Worm (Caenorhabditis elegans) whole organism, early embryonic: ENCODE data around the gene ZC190.7.

ENCODE experiments used
- B0310.2 ChIP-seq: sonication (generic microtip); optimal IDR thresholded peaks from 2 replicates; lab custom pipeline; 2016; ENCODE audit warnings: mild to moderate bottlenecking, missing genetic modification characterization, missing compliant biosample characterization
- F13C5.2 ChIP-seq: sonication (generic microtip); optimal IDR thresholded peaks from 2 replicates; lab custom pipeline; 2017; ENCODE audit warnings: mild to moderate bottlenecking, missing genetic modification characterization, inconsistent platforms, missing compliant biosample characterization
- aly-1 ChIP-seq: sonication (generic microtip); optimal IDR thresholded peaks from 2 replicates; lab custom pipeline; 2016; ENCODE audit warnings: missing genetic modification characterization, missing compliant biosample characterization
- ama-1 ChIP-seq: fragments of 150-350 bp; optimal IDR thresholded peaks from 2 replicates; lab custom pipeline; 2014
- ceh-13 ChIP-seq: fragments of 200-800 bp; sonication (Bioruptor generic); optimal IDR thresholded peaks from 2 replicates; lab custom pipeline; 2018; ENCODE audit warnings: mild to moderate bottlenecking, missing genetic modification characterization, missing compliant biosample characterization
- ceh-36 ChIP-seq: sonication (generic microtip); optimal IDR thresholded peaks from 2 replicates; lab custom pipeline; 2016; ENCODE audit warnings: missing genetic modification characterization, inconsistent platforms, missing compliant biosample characterization
- ets-7 ChIP-seq: sonication (generic microtip); optimal IDR thresholded peaks from 2 replicates; lab custom pipeline; 2016; ENCODE audit warnings: missing genotype, missing genetic modification characterization, missing compliant biosample characterization
- flt-1 ChIP-seq: fragments of 200-800 bp; sonication (Bioruptor generic); IDR thresholded peaks from 2 replicates; pipeline ENCODE4 v1.3.6; 2022; ENCODE audit warnings: missing genetic modification characterization, missing compliant biosample characterization
- hmbx-1 ChIP-seq: sonication (generic microtip); optimal IDR thresholded peaks from 2 replicates; lab custom pipeline; 2016; ENCODE audit warnings: mild to moderate bottlenecking, missing genetic modification characterization, missing compliant biosample characterization
- hmg-4 ChIP-seq: fragments of 200-800 bp; sonication (Bioruptor generic); optimal IDR thresholded peaks from 2 replicates; lab custom pipeline; 2018; ENCODE audit warnings: mild to moderate bottlenecking, missing genetic modification characterization, missing compliant biosample characterization
- hnd-1 ChIP-seq: sonication (generic microtip); optimal IDR thresholded peaks from 2 replicates; lab custom pipeline; 2016; ENCODE audit warnings: missing genetic modification characterization, missing compliant biosample characterization
- pes-1 ChIP-seq: fragments of 200-800 bp; sonication (Bioruptor generic); IDR thresholded peaks from 2 replicates; pipeline ENCODE4 v1.3.6; 2022; ENCODE audit warnings: missing genetic modification reagents, missing genetic modification characterization, missing compliant biosample characterization
- scrt-1 ChIP-seq: fragments of 200-800 bp; sonication (Bioruptor generic); IDR thresholded peaks from 2 replicates; pipeline ENCODE4 v1.3.6; 2022; ENCODE audit warnings: missing genetic modification characterization, missing compliant biosample characterization
- sea-1 ChIP-seq: fragments of 200-800 bp; sonication (Bioruptor generic); conservative IDR thresholded peaks from 2 replicates; pipeline ENCODE4 v1.3.6; 2022; ENCODE audit warnings: missing genetic modification characterization, missing compliant biosample characterization
- tbx-11 ChIP-seq: fragments of 200-800 bp; sonication (Bioruptor generic); IDR thresholded peaks from 2 replicates; pipeline ENCODE4 v1.3.6; 2022; ENCODE audit warnings: missing genetic modification characterization, missing compliant biosample characterization
- tbx-37 ChIP-seq: fragments of 200-800 bp; sonication (Bioruptor generic); conservative IDR thresholded peaks from 2 replicates; pipeline ENCODE4 v1.3.6; 2022; ENCODE audit warnings: missing genetic modification reagents, missing genetic modification characterization, missing compliant biosample characterization
- tra-4 ChIP-seq: sonication (generic microtip); optimal IDR thresholded peaks from 2 replicates; lab custom pipeline; 2017; ENCODE audit warnings: missing genetic modification characterization, missing compliant biosample characterization

Gene ZC190.7

DNA sequence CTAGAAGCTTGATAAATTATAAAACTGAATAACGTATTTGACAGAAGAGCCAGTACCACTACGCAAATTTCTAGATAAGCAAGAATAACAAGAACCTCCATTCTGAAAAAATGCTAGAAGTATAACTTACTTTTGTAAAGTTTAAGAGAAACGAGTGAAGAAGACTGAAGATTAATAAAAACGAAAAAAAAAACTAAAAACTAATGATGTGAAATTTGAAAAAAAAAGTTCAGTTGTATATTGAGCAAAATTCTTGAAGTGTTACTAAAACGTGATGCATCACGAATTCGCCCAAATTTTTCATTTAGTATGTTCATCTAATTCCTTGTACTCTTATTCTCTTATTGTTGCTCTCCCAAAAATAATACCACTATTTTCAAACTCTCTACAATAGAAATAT is 9.5 kb downstream of the ZC190.7 start, which contains the start of gene ZC190.6:
TSS of gene ZC190.6 (minus strand) at position 101 of the 400 bp plus-strand sequence.
- no peak for TF ChIP-seq F13C5.2 (tag; lab: Kevin White, UChicago)
- TF ChIP-seq ceh-36 (tag; lab: Kevin White, UChicago), result no peak
- no peak for TF ChIP-seq sea-1 (GFP tag; lab: Robert Waterston, UW)
- no peak for TF ChIP-seq tra-4 (tag; lab: Kevin White, UChicago)
- no peak for TF ChIP-seq flt-1 (GFP tag; lab: Robert Waterston, UW)
- TF ChIP-seq B0310.2 (tag; lab: Kevin White, UChicago), result no peak
- no peak for TF ChIP-seq aly-1 (tag; lab: Kevin White, UChicago)
- TF ChIP-seq ceh-13, result no peak
- TF ChIP-seq tbx-11, result no peak
- no peak for TF ChIP-seq pes-1 (GFP tag; lab: Robert Waterston, UW)
- TF ChIP-seq hmbx-1 (tag; lab: Kevin White, UChicago), result no peak
- no peak for TF ChIP-seq tbx-37

DNA sequence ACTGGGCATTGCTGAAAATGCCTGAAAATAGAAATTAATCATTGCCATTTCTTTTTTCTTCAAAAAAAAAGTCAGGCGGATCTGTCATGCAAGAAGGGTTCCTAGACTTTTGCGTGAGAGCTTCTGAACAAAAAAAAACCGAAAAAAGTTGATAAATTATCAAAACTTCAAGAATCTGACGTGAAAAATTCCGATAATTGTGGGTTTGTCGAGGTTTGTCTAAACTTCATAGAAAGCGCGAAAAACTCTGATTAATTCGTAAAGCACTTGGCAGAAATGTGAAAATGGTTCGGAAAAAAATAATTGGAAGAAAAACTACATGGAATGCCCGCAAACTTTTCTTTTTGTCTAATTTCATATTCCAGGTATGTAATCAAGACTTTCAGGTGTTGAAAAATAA is 13.2 kb downstream of the ZC190.7 start, which contains the start of gene ZC190.5:
TSS of gene ZC190.5 (minus strand) at position 101 of the 400 bp plus-strand sequence.
- TF ChIP-seq ceh-13, result no peak
- no peak for TF ChIP-seq sea-1 (GFP tag; lab: Robert Waterston, UW)
- no peak for TF ChIP-seq ceh-36 (tag; lab: Kevin White, UChicago)
- TF ChIP-seq tra-4 (tag; lab: Kevin White, UChicago), result no peak
- TF ChIP-seq F13C5.2 (tag; lab: Kevin White, UChicago), result no peak
- no peak for TF ChIP-seq pes-1 (GFP tag; lab: Robert Waterston, UW)
- TF ChIP-seq tbx-11, result no peak
- TF ChIP-seq scrt-1, result no peak

DNA sequence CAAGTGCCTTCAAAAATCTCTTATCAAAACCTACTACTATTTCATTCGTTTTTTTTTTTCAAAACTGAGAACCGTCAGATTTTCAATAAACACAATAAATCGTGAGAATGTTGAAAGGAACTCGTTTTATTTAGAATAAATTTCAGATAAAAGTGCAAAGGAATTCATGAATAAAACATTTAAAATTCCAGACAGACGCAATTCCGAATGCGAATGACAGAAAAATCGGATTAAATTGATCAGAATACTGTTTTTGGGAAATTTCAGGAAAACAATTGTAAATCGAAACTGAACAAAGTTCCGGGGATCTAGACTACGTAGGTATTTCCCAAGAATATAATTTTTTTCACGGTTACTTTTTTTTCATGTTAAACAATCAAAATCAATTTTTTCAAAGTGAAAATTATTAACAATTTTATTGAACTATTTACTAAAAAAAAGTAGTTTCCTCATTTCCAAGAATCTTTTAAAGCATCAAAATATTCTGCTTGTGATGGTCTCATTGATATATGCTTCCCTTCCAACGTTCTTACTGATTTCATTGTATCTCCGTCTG is 15.0 kb downstream of the ZC190.7 start:
- TF ChIP-seq pes-1 (GFP tag; lab: Robert Waterston, UW) (no peak), flt-1 (GFP tag; lab: Robert Waterston, UW) (no peak), hmg-4 (no peak), ceh-36 (tag; lab: Kevin White, UChicago) (no peak), B0310.2 (tag; lab: Kevin White, UChicago) (no peak), sea-1 (GFP tag; lab: Robert Waterston, UW) (no peak), hnd-1 (tag; lab: Kevin White, UChicago) (no peak), F13C5.2 (tag; lab: Kevin White, UChicago) (no peak), ets-7 (tag; lab: Kevin White, UChicago) (no peak)

DNA sequence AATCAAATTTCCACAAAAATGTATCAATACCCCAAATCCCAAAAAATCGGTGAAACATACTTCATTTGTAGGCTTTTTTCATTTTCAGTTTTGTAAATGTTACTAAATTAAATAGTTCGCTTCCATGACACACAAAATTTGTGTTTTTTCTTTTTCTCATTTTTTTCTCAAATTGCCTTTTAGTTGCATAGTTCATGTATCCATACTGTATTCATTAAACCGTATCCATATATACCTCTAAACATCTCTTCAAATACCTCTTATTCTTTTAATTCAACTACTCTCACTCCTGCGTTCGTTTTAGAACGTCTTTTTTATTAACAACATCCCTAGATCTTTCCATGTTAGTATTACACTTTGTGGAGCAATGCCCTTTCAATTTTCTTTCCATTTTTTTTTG is 15.9 kb downstream of the ZC190.7 start:
- TF ChIP-seq hmbx-1 (tag; lab: Kevin White, UChicago) (no peak), hmg-4 (no peak), tbx-11 (no peak), scrt-1 (no peak), aly-1 (tag; lab: Kevin White, UChicago) (no peak), ama-1 (lab: Kevin White, UChicago) (no peak), ceh-13 (no peak), B0310.2 (tag; lab: Kevin White, UChicago) (no peak), pes-1 (GFP tag; lab: Robert Waterston, UW) (no peak), ceh-36 (tag; lab: Kevin White, UChicago) (no peak), F13C5.2 (tag; lab: Kevin White, UChicago) (no peak), hnd-1 (tag; lab: Kevin White, UChicago) (no peak), ets-7 (tag; lab: Kevin White, UChicago) (no peak), flt-1 (GFP tag; lab: Robert Waterston, UW) (no peak)

DNA sequence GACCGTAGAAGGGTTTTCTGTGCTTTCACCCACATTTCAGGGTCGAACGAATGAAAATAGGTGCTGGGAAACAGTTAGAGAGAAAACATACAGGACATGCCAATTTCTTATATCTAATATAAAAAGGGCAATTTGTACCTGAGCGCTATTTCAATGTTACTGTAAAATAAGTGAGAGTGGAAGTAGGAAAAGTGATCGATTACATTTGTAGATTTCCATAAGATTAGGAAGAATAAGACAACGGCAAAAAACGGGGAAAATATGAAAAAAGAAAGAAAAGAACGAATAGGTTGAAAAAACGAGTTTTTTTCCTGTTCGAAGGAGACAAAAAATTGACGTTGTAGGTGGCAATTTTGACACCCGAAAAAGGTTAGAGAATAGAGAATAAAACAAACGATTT is 18.4 kb downstream of the ZC190.7 start:
- no peak for TF ChIP-seq tbx-37
- TF ChIP-seq flt-1 (GFP tag; lab: Robert Waterston, UW), result no peak
- TF ChIP-seq aly-1 (tag; lab: Kevin White, UChicago), result no peak

DNA sequence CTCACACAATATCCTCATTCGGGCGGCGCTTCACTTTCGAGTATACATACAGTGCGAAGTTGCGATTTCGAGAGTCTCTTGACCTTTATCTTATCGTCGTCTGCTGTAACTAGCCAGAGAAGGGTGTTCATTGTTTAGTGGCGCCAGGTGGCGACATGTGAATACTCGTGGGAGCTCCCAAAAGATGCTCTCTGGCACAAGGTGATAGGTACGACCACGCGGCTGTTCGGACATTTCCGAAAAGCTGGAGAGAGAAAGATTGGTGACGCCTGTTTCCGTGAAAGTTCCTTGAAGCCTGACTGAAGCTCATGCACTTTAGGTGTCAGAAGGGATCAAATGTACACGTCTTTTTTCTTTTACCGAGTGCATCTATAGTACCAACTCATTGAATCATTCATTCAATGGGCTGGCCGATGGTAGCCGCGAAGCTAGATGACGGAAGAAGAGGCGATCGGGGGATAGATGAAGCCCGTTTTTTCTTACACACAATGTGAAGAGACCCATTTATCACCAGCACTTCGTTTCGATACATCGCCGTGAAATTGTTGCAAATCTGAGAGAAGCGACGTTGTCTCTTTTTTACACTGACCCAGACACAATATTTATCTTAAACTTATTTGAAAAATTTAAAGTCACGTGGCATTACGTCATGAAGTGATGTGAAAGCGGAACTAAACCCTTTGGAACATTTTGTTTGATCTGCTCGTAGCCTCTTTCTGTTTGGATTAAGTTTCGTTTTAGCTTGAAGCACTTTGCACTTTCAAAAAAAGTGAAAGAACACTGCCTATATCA is 19.2 kb downstream of the ZC190.7 start:
- TF ChIP-seq ama-1 (lab: Kevin White, UChicago), result no peak
- no peak for TF ChIP-seq ets-7 (tag; lab: Kevin White, UChicago)
- no peak for TF ChIP-seq hmg-4
- no peak for TF ChIP-seq aly-1 (tag; lab: Kevin White, UChicago)
- no peak for TF ChIP-seq F13C5.2 (tag; lab: Kevin White, UChicago)
- no peak for TF ChIP-seq tbx-37
- no peak for TF ChIP-seq ceh-36 (tag; lab: Kevin White, UChicago)
- no peak for TF ChIP-seq B0310.2 (tag; lab: Kevin White, UChicago)
- TF ChIP-seq sea-1 (GFP tag; lab: Robert Waterston, UW), result no peak
- TF ChIP-seq tra-4 (tag; lab: Kevin White, UChicago), result no peak
- no peak for TF ChIP-seq scrt-1
- TF ChIP-seq hnd-1 (tag; lab: Kevin White, UChicago), result no peak
- no peak for TF ChIP-seq ceh-13
- TF ChIP-seq tbx-11, result no peak
- TF ChIP-seq flt-1 (GFP tag; lab: Robert Waterston, UW), result no peak
- no peak for TF ChIP-seq hmbx-1 (tag; lab: Kevin White, UChicago)
- no peak for TF ChIP-seq pes-1 (GFP tag; lab: Robert Waterston, UW)

DNA sequence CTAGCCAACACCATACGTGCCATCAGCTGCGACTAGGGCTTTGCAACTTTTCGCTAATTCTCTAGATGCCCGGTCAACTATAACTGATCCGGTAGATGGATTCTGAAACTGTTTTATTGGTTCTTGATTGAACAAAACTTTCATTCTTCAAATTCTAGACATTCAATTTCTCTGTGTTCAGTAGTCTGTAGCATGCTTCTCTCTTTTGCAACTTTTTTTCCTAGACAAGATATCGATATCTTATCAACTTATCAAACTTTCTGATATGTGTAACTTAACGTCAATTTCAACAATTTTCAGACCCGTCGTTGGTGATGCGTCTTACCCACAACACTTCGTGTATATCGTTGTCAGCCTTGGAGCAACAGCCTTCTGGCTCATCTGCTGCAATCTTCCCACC is 20.9 kb downstream of the ZC190.7 start, which contains the start of gene ZC190.4:
TSS of gene ZC190.4 (plus strand) at position 301 of the 400 bp plus-strand sequence.
- TF ChIP-seq hmg-4, result no peak
- no peak for TF ChIP-seq hmbx-1 (tag; lab: Kevin White, UChicago)
- TF ChIP-seq scrt-1, result no peak
- no peak for TF ChIP-seq ama-1 (lab: Kevin White, UChicago)
- no peak for TF ChIP-seq tra-4 (tag; lab: Kevin White, UChicago)
- TF ChIP-seq tbx-11, result no peak
- TF ChIP-seq flt-1 (GFP tag; lab: Robert Waterston, UW), result no peak
- no peak for TF ChIP-seq pes-1 (GFP tag; lab: Robert Waterston, UW)
- TF ChIP-seq B0310.2 (tag; lab: Kevin White, UChicago), result no peak
- no peak for TF ChIP-seq ets-7 (tag; lab: Kevin White, UChicago)
- no peak for TF ChIP-seq hnd-1 (tag; lab: Kevin White, UChicago)
- TF ChIP-seq ceh-13, result no peak
- no peak for TF ChIP-seq aly-1 (tag; lab: Kevin White, UChicago)
- no peak for TF ChIP-seq tbx-37
- TF ChIP-seq F13C5.2 (tag; lab: Kevin White, UChicago), result no peak
- no peak for TF ChIP-seq sea-1 (GFP tag; lab: Robert Waterston, UW)
- no peak for TF ChIP-seq ceh-36 (tag; lab: Kevin White, UChicago)
